Fruit fly (Drosophila melanogaster) whole organism, embryonic: ENCODE data around the gene REG.

Source experiments
- CG14710 ChIP-seq: fragments of 200-800 bp; sonication (Bioruptor generic); optimal IDR thresholded peaks from 3 replicates; lab custom pipeline; 2019; ENCODE audit warnings: missing biosample characterization, mild to moderate bottlenecking, missing genetic modification characterization, moderate library complexity
- HLH54F ChIP-seq: fragments of 200-800 bp; sonication (Bioruptor generic); optimal IDR thresholded peaks from 3 replicates; lab custom pipeline; 2016; ENCODE audit warnings: missing biosample characterization, missing genetic modification characterization
- insv ChIP-seq, 2 experiments: fragments of 200-800 bp; sonication (Bioruptor generic); optimal IDR thresholded peaks; 3 replicates each; lab custom pipeline; 2016 to 2018; ENCODE audit warnings: missing biosample characterization in 2 of 2, missing genetic modification characterization in 2 of 2

DNA sequence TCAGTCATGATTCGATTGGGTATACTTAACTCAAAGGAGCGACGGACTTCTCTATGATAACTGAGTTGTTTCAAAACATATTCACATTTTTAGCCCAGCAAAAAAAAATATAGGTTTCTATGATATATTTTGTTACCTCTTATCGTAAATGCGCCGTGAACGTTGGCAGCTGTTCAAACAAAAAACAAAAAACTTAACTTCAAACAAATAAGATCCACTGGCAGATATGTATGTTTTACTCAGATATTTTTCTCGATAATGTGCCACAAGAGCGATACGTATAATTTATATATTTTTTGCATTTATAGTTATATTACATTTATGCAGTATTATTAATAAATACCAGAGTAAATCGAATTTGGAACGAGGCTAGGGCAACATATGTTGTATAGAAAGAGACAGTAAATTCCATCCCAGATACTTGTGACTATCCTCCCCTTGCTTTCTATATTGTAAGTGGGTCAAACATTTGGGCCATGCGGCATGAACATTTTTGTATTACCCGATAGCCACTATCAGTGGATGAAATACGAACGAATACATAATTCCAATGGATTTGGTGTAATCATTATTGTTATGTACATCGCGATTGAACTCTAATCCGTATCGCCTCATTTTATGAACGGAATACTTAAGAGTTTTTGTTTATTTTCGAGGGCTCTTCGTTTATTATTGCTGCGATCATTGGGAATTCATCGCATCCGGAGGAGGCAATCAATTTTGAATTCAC, 24.6 kb downstream of the REG start, which contains the start of gene CG32639:
- no peak for TF ChIP-seq CG14710 (tag; lab: Kevin White, UChicago)
- no peak for TF ChIP-seq HLH54F
- no peak for TF ChIP-seq insv (GFP tag; optimal IDR thresholded peaks at IDR 0.05; lab: Kevin White, UChicago)
